Worm (Caenorhabditis elegans) whole organism, L2 larva: ENCODE measurements around the gene dhs-22.

ENCODE experiments used
- C34F6.9 ChIP-seq: fragments of 150-350 bp; optimal IDR thresholded peaks from 2 replicates; lab custom pipeline; 2014; ENCODE audit warnings: missing biosample characterization, missing genetic modification characterization
- ZK546.5 ChIP-seq: sonication (generic microtip); optimal IDR thresholded peaks from 2 replicates; lab custom pipeline; 2017; ENCODE audit warnings: missing biosample characterization, missing genetic modification characterization
- aly-2 ChIP-seq: fragments of 150-350 bp; optimal IDR thresholded peaks from 2 replicates; lab custom pipeline; 2014; ENCODE audit warnings: missing biosample characterization, missing genetic modification characterization
- ama-1 ChIP-seq: fragments of 150-350 bp; optimal IDR thresholded peaks from 2 replicates; lab custom pipeline; 2018; ENCODE audit warnings: inconsistent platforms
- blmp-1 ChIP-seq: sonication (generic microtip); optimal IDR thresholded peaks from 2 replicates; lab custom pipeline; 2017; ENCODE audit warnings: missing genetic modification characterization, mild to moderate bottlenecking, missing compliant biosample characterization, antibody characterized with exemption, moderate library complexity; ENCODE audit not compliant: insufficient read depth
- ceh-82 ChIP-seq: fragments of 150-350 bp; optimal IDR thresholded peaks from 2 replicates; lab custom pipeline; 2014; ENCODE audit warnings: missing biosample characterization, missing genetic modification characterization
- dmd-4 ChIP-seq: sonication (generic microtip); optimal IDR thresholded peaks from 2 replicates; lab custom pipeline; 2017; ENCODE audit warnings: missing biosample characterization, missing genetic modification characterization
- elt-3 ChIP-seq: sonication (generic microtip); optimal IDR thresholded peaks from 2 replicates; lab custom pipeline; 2017; ENCODE audit warnings: missing biosample characterization, missing genetic modification characterization
- fos-1 ChIP-seq: fragments of 150-350 bp; optimal IDR thresholded peaks from 2 replicates; lab custom pipeline; 2014; ENCODE audit warnings: missing biosample characterization, missing genetic modification characterization
- lin-39 ChIP-seq: fragments of 150-350 bp; optimal IDR thresholded peaks from 2 replicates; lab custom pipeline; 2014; ENCODE audit warnings: missing biosample characterization, missing genetic modification reagents, missing genetic modification characterization
- lsy-2 ChIP-seq, 2 experiments: fragments of 150-350 bp in 1 of 2; sonication (generic microtip) in 1 of 2; optimal IDR thresholded peaks; 2 replicates each; lab custom pipeline; 2014 to 2017; ENCODE audit warnings: missing biosample characterization in 2 of 2, missing genetic modification characterization in 2 of 2
- mab-5 ChIP-seq: fragments of 150-350 bp; optimal IDR thresholded peaks from 2 replicates; lab custom pipeline; 2014; ENCODE audit warnings: missing biosample characterization, missing genetic modification characterization
- mbf-1 ChIP-seq: sonication (generic microtip); optimal IDR thresholded peaks from 2 replicates; lab custom pipeline; 2017; ENCODE audit warnings: missing biosample characterization, missing genetic modification characterization
- mdl-1 ChIP-seq, 2 experiments: fragments of 150-350 bp in 1 of 2; sonication (generic microtip) in 1 of 2; optimal IDR thresholded peaks; 2 replicates each; lab custom pipeline; 2017; ENCODE audit warnings: missing biosample characterization in 2 of 2, missing genetic modification characterization in 2 of 2
- nhr-11 ChIP-seq: fragments of 150-350 bp; optimal IDR thresholded peaks from 2 replicates; lab custom pipeline; 2014; ENCODE audit warnings: missing biosample characterization, missing genetic modification characterization
- nhr-237 ChIP-seq: fragments of 150-350 bp; optimal IDR thresholded peaks from 2 replicates; lab custom pipeline; 2014; ENCODE audit warnings: missing biosample characterization, missing genetic modification characterization
- nhr-77 ChIP-seq: fragments of 150-350 bp; optimal IDR thresholded peaks from 2 replicates; lab custom pipeline; 2014; ENCODE audit warnings: missing biosample characterization, missing genetic modification characterization
- sem-4 ChIP-seq: fragments of 150-350 bp; optimal IDR thresholded peaks from 2 replicates; lab custom pipeline; 2014; ENCODE audit warnings: missing biosample characterization, missing genetic modification reagents, missing genetic modification characterization
- snpc-4 ChIP-seq: fragments of 150-350 bp; optimal IDR thresholded peaks from 2 replicates; lab custom pipeline; 2014; ENCODE audit warnings: missing biosample characterization, missing genetic modification characterization
- unc-39 ChIP-seq: fragments of 150-350 bp; optimal IDR thresholded peaks from 2 replicates; lab custom pipeline; 2014; ENCODE audit warnings: missing biosample characterization, missing genetic modification characterization
- unc-55 ChIP-seq: fragments of 150-350 bp; sonication (generic microtip); optimal IDR thresholded peaks from 3 replicates; lab custom pipeline; 2014; ENCODE audit warnings: missing biosample characterization, missing genetic modification reagents, missing genetic modification characterization
- unc-62 ChIP-seq: fragments of 150-350 bp; optimal IDR thresholded peaks from 2 replicates; lab custom pipeline; 2014; ENCODE audit warnings: missing biosample characterization, missing genetic modification reagents, missing genetic modification characterization

Gene dhs-22

DNA sequence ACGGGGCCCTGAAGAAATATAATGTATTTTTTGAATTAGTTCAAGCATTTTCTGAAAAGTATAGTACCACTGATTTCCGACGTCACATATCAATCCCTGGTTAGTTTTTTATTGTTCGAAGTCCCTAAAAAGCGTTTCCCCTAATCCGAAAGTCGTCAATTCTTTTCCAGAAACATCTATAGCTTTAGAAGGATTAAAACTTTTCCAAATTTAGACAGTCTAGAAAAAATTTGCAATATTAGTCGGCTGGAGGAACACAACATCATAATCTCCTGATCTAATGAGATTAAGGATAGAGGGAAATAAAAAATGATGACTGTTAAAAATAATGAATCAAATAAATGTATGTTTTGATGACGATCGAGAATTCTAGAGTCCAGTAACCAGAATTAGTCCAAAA, 43.2 kb downstream of the dhs-22 start:
- TF ChIP-seq unc-62 (no peak), nhr-237 (no peak), snpc-4 (no peak), ama-1 (no peak), C34F6.9 (tag; lab: Kevin White, UChicago) (no peak), lin-39 (tag; lab: Kevin White, UChicago) (no peak), nhr-11 (tag; lab: Kevin White, UChicago) (no peak), unc-55 (no peak), nhr-77 (no peak), aly-2 (tag; lab: Kevin White, UChicago) (no peak), dmd-4 (tag; lab: Kevin White, UChicago) (no peak), unc-39 (tag; lab: Kevin White, UChicago) (no peak), sem-4 (tag; lab: Kevin White, UChicago) (no peak), lsy-2 (tag; optimal IDR thresholded peaks at IDR 0.05; lab: Kevin White, UChicago) (no peak), blmp-1 (tag; lab: Kevin White, UChicago) (no peak), elt-3 (no peak), ZK546.5 (no peak), fos-1 (tag; lab: Kevin White, UChicago) (no peak), mdl-1 (tag; optimal IDR thresholded peaks at IDR 0.05; lab: Kevin White, UChicago) (no peak)

DNA sequence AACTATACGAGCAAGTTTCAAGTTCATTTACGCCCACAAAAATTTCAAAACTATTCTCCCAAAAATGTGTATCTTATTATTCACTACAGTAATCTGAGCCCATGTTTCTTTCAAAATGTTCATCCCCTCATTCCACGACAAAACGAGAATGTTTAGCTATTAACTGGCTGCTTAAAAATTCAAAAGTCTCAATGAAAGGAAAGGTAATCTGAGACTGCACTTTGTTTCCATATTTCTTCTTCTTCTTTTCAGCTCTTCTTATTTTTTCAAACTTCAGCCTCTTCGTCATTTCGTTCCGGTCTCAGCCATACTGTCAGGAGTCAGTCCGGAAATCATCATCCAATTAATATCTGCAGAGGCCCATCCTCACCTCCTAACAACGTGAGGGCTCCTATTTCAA, 48.5 kb downstream of the dhs-22 start, which contains the start of gene unc-39:
Gene unc-39, plus strand, starts transcription at position 301 of the 400 bp plus-strand sequence.
- TF ChIP-seq ceh-82 (no peak), mab-5 (tag; lab: Kevin White, UChicago) (no peak), elt-3 (no peak), mbf-1 (tag; lab: Kevin White, UChicago) (no peak)
- TF ChIP-seq, all 48 proteins: peak for 0
